Worm (Caenorhabditis elegans): ENCODE results near the gene rcat-1.

The rcat-1 gene

ce11 chrIV:255379-255857, at the start of gene rcat-1 (continued):
- TF ChIP-seq dpl-1 (GFP tag; optimal IDR thresholded peaks at IDR 0.05) (peak; percentile 71), ceh-91 (GFP tag; IDR thresholded peaks at IDR 0.05) (0 out of 2 replicates have a peak, but pooled peaks have one; percentile 44), atf-7 (tag; optimal IDR thresholded peaks at IDR 0.05) (no peak), mes-4 (tag; optimal IDR thresholded peaks at IDR 0.05) (no peak), nhr-120 (GFP tag; IDR thresholded peaks at IDR 0.05) (no peak), D2030.7 (GFP tag; IDR thresholded peaks at IDR 0.05) (peak; percentile 77), tlf-1 (GFP tag; optimal IDR thresholded peaks at IDR 0.05) (no peak), madf-3 (GFP tag; IDR thresholded peaks at IDR 0.05) (peak; percentile 99), Y67H2A.10 (GFP tag; conservative IDR thresholded peaks at IDR 0.05) (no peak; the same call in 1 of the 2 replicates), attf-3 (GFP tag; conservative IDR thresholded peaks at IDR 0.05) (no peak), dpff-1 (tag; optimal IDR thresholded peaks at IDR 0.05) (no peak), somi-1 (GFP tag; optimal IDR thresholded peaks at IDR 0.05) (no peak), nhr-90 (tag; optimal IDR thresholded peaks at IDR 0.05) (no peak), ets-4 (GFP tag; optimal IDR thresholded peaks at IDR 0.05) (no peak), ztf-3 (GFP tag; optimal IDR thresholded peaks at IDR 0.05) (no peak), nfya-2 (GFP tag; IDR thresholded peaks at IDR 0.05) (no peak), nfya-1 (tag; optimal IDR thresholded peaks at IDR 0.05; ENCODE audit: borderline replicate concordance, insufficient read depth) (no peak), snpc-4 (GFP tag; optimal IDR thresholded peaks at IDR 0.05) (no peak), snpc-4 (tag; optimal IDR thresholded peaks at IDR 0.05) (peak in 1 of 4 experiments; percentile 45), F57C9.4 (tag; optimal IDR thresholded peaks at IDR 0.05) (no peak), ztf-26 (tag; optimal IDR thresholded peaks at IDR 0.05) (no peak), ztf-25 (GFP tag; IDR thresholded peaks at IDR 0.05) (no peak), ztf-28 (GFP tag; IDR thresholded peaks at IDR 0.05) (no peak), nfyb-1 (GFP tag; IDR thresholded peaks at IDR 0.05) (peak; percentile 47; the same call in 1 of the 2 replicates), F37B4.10 (GFP tag; IDR thresholded peaks at IDR 0.05) (no peak), xnd-1 (tag; optimal IDR thresholded peaks at IDR 0.05) (no peak), lin-35 (GFP tag; optimal IDR thresholded peaks at IDR 0.05) (peak in 1 of 3 experiments; percentile 82), T07F8.4 (tag; optimal IDR thresholded peaks at IDR 0.05) (no peak), snpc-1.3 (tag; optimal IDR thresholded peaks at IDR 0.05; ENCODE audit: insufficient read depth) (no peak)

- TF ChIP-seq lin-26 (GFP tag; IDR thresholded peaks at IDR 0.05) (no peak), tlf-1 (GFP tag; optimal IDR thresholded peaks at IDR 0.05) (no peak), attf-3 (GFP tag; conservative IDR thresholded peaks at IDR 0.05) (no peak), F57C9.4 (tag; optimal IDR thresholded peaks at IDR 0.05) (no peak), dox-1 (GFP tag; IDR thresholded peaks at IDR 0.05) (no peak), F37B4.10 (GFP tag; IDR thresholded peaks at IDR 0.05) (no peak), cebp-1 (GFP tag; IDR thresholded peaks at IDR 0.05) (no peak), cebp-1 (tag; optimal IDR thresholded peaks at IDR 0.05) (no peak), lir-1 (GFP tag; conservative IDR thresholded peaks at IDR 0.05) (no peak), lag-1 (GFP tag; IDR thresholded peaks at IDR 0.05) (no peak), T26A5.8 (tag; optimal IDR thresholded peaks at IDR 0.05) (no peak), ets-4 (GFP tag; optimal IDR thresholded peaks at IDR 0.05) (no peak), F10E7.11 (tag; optimal IDR thresholded peaks at IDR 0.05) (no peak)
Observed at ce11 chrIV:303264-303663, 48.0 kb upstream of the rcat-1 start.

ce11 chrIV:302743-303142, 47.5 kb upstream of the rcat-1 start:
- no peak for TF ChIP-seq cebp-1 (GFP tag; IDR thresholded peaks at IDR 0.05)
- TF ChIP-seq cebp-1 (tag; optimal IDR thresholded peaks at IDR 0.05) = peak; percentile 55
- no peak for TF ChIP-seq sdz-38 (tag; optimal IDR thresholded peaks at IDR 0.05)
- no peak for TF ChIP-seq K12H6.12 (tag; optimal IDR thresholded peaks at IDR 0.05)
